Fruit fly (Drosophila melanogaster) whole organism, adult: ENCODE data around the gene CG46467.

Experiments
- CG11617 ChIP-seq: fragments of 200-800 bp; sonication (Bioruptor generic); optimal IDR thresholded peaks from 2 replicates; lab custom pipeline; 2017; ENCODE audit warnings: mild to moderate bottlenecking, missing biosample characterization, missing genetic modification reagents, missing genetic modification characterization
- CG12768 ChIP-seq: fragments of 200-800 bp; sonication (Bioruptor generic); optimal IDR thresholded peaks from 2 replicates; lab custom pipeline; 2017; ENCODE audit warnings: missing biosample characterization, missing genetic modification characterization, mild to moderate bottlenecking, moderate library complexity, missing genetic modification reagents
- CG14711 ChIP-seq: fragments of 200-800 bp; sonication (Bioruptor generic); optimal IDR thresholded peaks from 2 replicates; lab custom pipeline; 2018; ENCODE audit warnings: missing biosample characterization, mild to moderate bottlenecking, missing genetic modification characterization, moderate library complexity
- CG1620 ChIP-seq: fragments of 200-800 bp; sonication (Bioruptor generic); optimal IDR thresholded peaks from 2 replicates; lab custom pipeline; 2016; ENCODE audit warnings: missing biosample characterization, missing genetic modification characterization
- CG33017 ChIP-seq: fragments of 200-800 bp; sonication (Bioruptor generic); optimal IDR thresholded peaks from 2 replicates; lab custom pipeline; 2018; ENCODE audit warnings: missing biosample characterization, mild to moderate bottlenecking, missing genetic modification characterization, moderate library complexity
- CG5204 ChIP-seq: fragments of 200-800 bp; sonication (Bioruptor generic); optimal IDR thresholded peaks from 2 replicates; lab custom pipeline; 2016; ENCODE audit warnings: missing biosample characterization, missing genetic modification characterization
- CG7045 ChIP-seq: fragments of 200-800 bp; sonication (Bioruptor generic); optimal IDR thresholded peaks from 2 replicates; lab custom pipeline; 2017; ENCODE audit warnings: missing biosample characterization, mild to moderate bottlenecking, missing genetic modification characterization
- CG7101 ChIP-seq: fragments of 200-800 bp; sonication (Bioruptor generic); optimal IDR thresholded peaks from 2 replicates; lab custom pipeline; 2018; ENCODE audit warnings: missing biosample characterization, mild to moderate bottlenecking, missing genetic modification characterization, moderate library complexity
- Clk ChIP-seq: fragments of 200-800 bp; sonication (Bioruptor generic); optimal IDR thresholded peaks from 2 replicates; lab custom pipeline; 2017; ENCODE audit warnings: missing biosample characterization, missing genetic modification characterization
- Crg-1 ChIP-seq: fragments of 200-800 bp; sonication (Bioruptor generic); optimal IDR thresholded peaks from 2 replicates; lab custom pipeline; 2016; ENCODE audit warnings: missing biosample characterization, missing genetic modification characterization
- Hr96 ChIP-seq: fragments of 200-800 bp; sonication (Bioruptor generic); optimal IDR thresholded peaks from 2 replicates; lab custom pipeline; 2016; ENCODE audit warnings: missing biosample characterization, missing genetic modification characterization
- Mnt ChIP-seq: fragments of 200-800 bp; sonication (Bioruptor generic); optimal IDR thresholded peaks from 2 replicates; lab custom pipeline; 2016; ENCODE audit warnings: missing biosample characterization, mild to moderate bottlenecking, missing genetic modification characterization
- bab1 ChIP-seq: fragments of 200-800 bp; sonication (Bioruptor generic); optimal IDR thresholded peaks from 3 replicates; lab custom pipeline; 2019; ENCODE audit warnings: missing biosample characterization, mild to moderate bottlenecking, missing genetic modification characterization, moderate library complexity
- cic ChIP-seq: fragments of 200-800 bp; sonication (Bioruptor generic); optimal IDR thresholded peaks from 2 replicates; lab custom pipeline; 2017; ENCODE audit warnings: missing biosample characterization, mild to moderate bottlenecking, missing genetic modification characterization, moderate library complexity
- cnc ChIP-seq, 2 experiments: fragments of >200 bp; optimal IDR thresholded peaks; 2 replicates each; lab custom pipeline; 2017
- kay ChIP-seq: fragments of 200-800 bp; sonication (Bioruptor generic); peaks from one replicate; lab custom pipeline; 2016; ENCODE audit warnings: missing biosample characterization, missing genetic modification characterization, borderline replicate concordance
- ovo ChIP-seq: fragments of 200-800 bp; sonication (Bioruptor generic); optimal IDR thresholded peaks from 2 replicates; lab custom pipeline; 2016; ENCODE audit warnings: missing biosample characterization, missing genetic modification characterization
- pad ChIP-seq: fragments of 200-800 bp; sonication (Bioruptor generic); optimal IDR thresholded peaks from 3 replicates; lab custom pipeline; 2017; ENCODE audit warnings: missing biosample characterization, missing genetic modification characterization, mild to moderate bottlenecking, moderate library complexity, missing genetic modification reagents
- tj ChIP-seq: fragments of 200-800 bp; sonication (Bioruptor generic); optimal IDR thresholded peaks from 3 replicates; lab custom pipeline; 2017; ENCODE audit warnings: missing biosample characterization, mild to moderate bottlenecking, missing genetic modification characterization, moderate library complexity
- toe ChIP-seq: fragments of 200-800 bp; sonication (Bioruptor generic); optimal IDR thresholded peaks from 2 replicates; lab custom pipeline; 2016; ENCODE audit warnings: missing biosample characterization, missing genetic modification characterization

The CG46467 gene

dm6 chr3R:9875644-9876043 is 1.2 kb downstream of the CG46467 start:
- TF ChIP-seq pad (GFP tag; lab: Kevin White, UChicago), result no peak
- TF ChIP-seq CG12768, result no peak

dm6 chr3R:9877153-9878025 is 2.9 kb downstream of the CG46467 start:
- TF ChIP-seq bab1 (GFP tag; lab: Kevin White, UChicago) (no peak), kay (peak; percentile 46), ovo (peak; percentile 5), CG5204 (no peak), cic (GFP tag; lab: Kevin White, UChicago) (peak; percentile 79), tj (GFP tag; lab: Kevin White, UChicago) (peak; percentile 20), Crg-1 (no peak), CG33017 (tag; lab: Kevin White, UChicago) (no peak), pad (GFP tag; lab: Kevin White, UChicago) (peak; percentile 66), CG12768 (peak; percentile 9), toe (GFP tag; lab: Kevin White, UChicago) (no peak), CG1620 (no peak), cnc (optimal IDR thresholded peaks at IDR 0.05; lab: Kevin White, UChicago) (no peak), CG7045 (no peak), CG7101 (tag; lab: Kevin White, UChicago) (peak; percentile 1), Mnt (GFP tag; lab: Kevin White, UChicago) (peak; percentile 21), CG14711 (no peak), Hr96 (no peak), CG11617 (no peak), Clk (GFP tag; lab: Kevin White, UChicago) (no peak)

dm6 chr3R:9878026-9878997 is 3.8 kb downstream of the CG46467 start:
- TF ChIP-seq bab1 (GFP tag; lab: Kevin White, UChicago) (no peak), CG1620 (no peak), toe (GFP tag; lab: Kevin White, UChicago) (no peak), CG11617 (no peak), CG33017 (tag; lab: Kevin White, UChicago) (no peak), Crg-1 (no peak), ovo (no peak), kay (no peak), cic (GFP tag; lab: Kevin White, UChicago) (no peak), tj (GFP tag; lab: Kevin White, UChicago) (no peak), CG7101 (tag; lab: Kevin White, UChicago) (no peak), CG14711 (no peak), Clk (GFP tag; lab: Kevin White, UChicago) (no peak), CG7045 (no peak), CG12768 (no peak), CG5204 (no peak), Mnt (GFP tag; lab: Kevin White, UChicago) (no peak)

dm6 chr3R:9879288-9879687 is 4.8 kb downstream of the CG46467 start:
- TF ChIP-seq Clk (GFP tag; lab: Kevin White, UChicago) (no peak), CG5204 (no peak), kay (no peak), CG11617 (no peak), Crg-1 (no peak), CG12768 (no peak), Mnt (GFP tag; lab: Kevin White, UChicago) (no peak), CG33017 (tag; lab: Kevin White, UChicago) (no peak)

dm6 chr3R:9879880-9880852 is 5.7 kb downstream of the CG46467 start:
- no peak for TF ChIP-seq CG12768
- TF ChIP-seq CG11617, result no peak
- no peak for TF ChIP-seq Mnt (GFP tag; lab: Kevin White, UChicago)
- no peak for TF ChIP-seq CG14711
- TF ChIP-seq cic (GFP tag; lab: Kevin White, UChicago), result no peak
- no peak for TF ChIP-seq CG5204
- TF ChIP-seq kay, result no peak
- no peak for TF ChIP-seq CG7045
- TF ChIP-seq toe (GFP tag; lab: Kevin White, UChicago), result no peak
- TF ChIP-seq CG33017 (tag; lab: Kevin White, UChicago), result no peak
- no peak for TF ChIP-seq bab1 (GFP tag; lab: Kevin White, UChicago)
- no peak for TF ChIP-seq CG7101 (tag; lab: Kevin White, UChicago)
